Worm (Caenorhabditis elegans) whole organism, young adult: Measurements from ENCODE around the gene ubxn-4.
A peak's percentile ranks its signal among the peaks of the same experiment; 100 is the strongest.

Source experiments
- B0336.3 ChIP-seq: fragments of 200-800 bp; sonication (Bioruptor generic); IDR thresholded peaks from 2 replicates; pipeline ENCODE4 v1.3.6; 2022; ENCODE audit warnings: missing genetic modification characterization, missing compliant biosample characterization
- D2030.7 ChIP-seq: fragments of 200-800 bp; sonication (Bioruptor generic); IDR thresholded peaks from 2 replicates; pipeline ENCODE4 v1.3.6; 2022; ENCODE audit warnings: missing genetic modification reagents, missing genetic modification characterization, missing compliant biosample characterization
- F22D6.2 ChIP-seq: sonication (generic microtip); optimal IDR thresholded peaks from 2 replicates; lab custom pipeline; 2016; ENCODE audit warnings: mild to moderate bottlenecking, missing genetic modification characterization, missing compliant biosample characterization
- F33H1.4 ChIP-seq: fragments of 200-800 bp; sonication (Bioruptor generic); IDR thresholded peaks from 2 replicates; pipeline ENCODE4 v1.3.6; 2022; ENCODE audit warnings: missing genetic modification reagents, missing genetic modification characterization, missing compliant biosample characterization
- F49E8.2 ChIP-seq: sonication (generic microtip); optimal IDR thresholded peaks from 3 replicates; lab custom pipeline; 2017; ENCODE audit warnings: missing genetic modification characterization, mild to moderate bottlenecking, missing compliant biosample characterization, antibody characterized with exemption, moderate library complexity; ENCODE audit not compliant: insufficient read depth
- F55B11.4 ChIP-seq: sonication (generic microtip); optimal IDR thresholded peaks from 2 replicates; lab custom pipeline; 2016; ENCODE audit warnings: missing compliant biosample characterization, missing genetic modification characterization, borderline replicate concordance; ENCODE audit not compliant: insufficient read depth
- K11D2.4 ChIP-seq: fragments of 200-800 bp; sonication (Bioruptor generic); IDR thresholded peaks from 2 replicates; pipeline ENCODE4 v1.3.6; 2022; ENCODE audit warnings: missing genetic modification reagents, missing genetic modification characterization, missing compliant biosample characterization
- T26A5.8 ChIP-seq: sonication (generic microtip); optimal IDR thresholded peaks from 2 replicates; lab custom pipeline; 2016; ENCODE audit warnings: missing genetic modification characterization, missing compliant biosample characterization
- Y53F4B.3 ChIP-seq: fragments of 200-800 bp; sonication (Bioruptor generic); IDR thresholded peaks from 2 replicates; pipeline ENCODE4 v1.3.6; 2022; ENCODE audit warnings: missing genetic modification reagents, missing genetic modification characterization, missing compliant biosample characterization
- Y79H2A.3 ChIP-seq: fragments of 200-800 bp; sonication (Bioruptor generic); conservative IDR thresholded peaks from 2 replicates; pipeline ENCODE4 v1.3.6; 2022; ENCODE audit warnings: missing genetic modification reagents, missing genetic modification characterization, missing compliant biosample characterization
- akir-1 ChIP-seq: fragments of 200-800 bp; sonication (Bioruptor generic); optimal IDR thresholded peaks from 2 replicates; lab custom pipeline; 2018; ENCODE audit warnings: mild to moderate bottlenecking, missing genetic modification characterization, moderate library complexity, missing compliant biosample characterization
- aptf-2 ChIP-seq: fragments of 200-800 bp; sonication (Bioruptor generic); conservative IDR thresholded peaks from 2 replicates; pipeline ENCODE4 v1.3.6; 2022; ENCODE audit warnings: missing genetic modification reagents, missing genetic modification characterization, missing compliant biosample characterization
- ccch-3 ChIP-seq: fragments of 200-800 bp; sonication (Bioruptor generic); optimal IDR thresholded peaks from 2 replicates; lab custom pipeline; 2018; ENCODE audit warnings: mild to moderate bottlenecking, missing genetic modification characterization, missing compliant biosample characterization
- ceh-91 ChIP-seq: fragments of 200-800 bp; sonication (Bioruptor generic); IDR thresholded peaks from 2 replicates; pipeline ENCODE4 v1.3.6; 2022; ENCODE audit warnings: missing genetic modification reagents, missing genetic modification characterization, missing compliant biosample characterization
- chd-7 ChIP-seq: sonication (generic microtip); optimal IDR thresholded peaks from 2 replicates; lab custom pipeline; 2016; ENCODE audit warnings: mild to moderate bottlenecking, missing genetic modification characterization, moderate library complexity, missing compliant biosample characterization
- die-1 ChIP-seq: sonication (generic microtip); optimal IDR thresholded peaks from 2 replicates; lab custom pipeline; 2016; ENCODE audit warnings: missing genotype, mild to moderate bottlenecking, missing genetic modification characterization, missing compliant biosample characterization
- dpff-1 ChIP-seq: sonication (generic microtip); optimal IDR thresholded peaks from 2 replicates; lab custom pipeline; 2017; ENCODE audit warnings: mild to moderate bottlenecking, missing genetic modification characterization, missing compliant biosample characterization
- ekl-4 ChIP-seq: fragments of 200-800 bp; sonication (Bioruptor generic); IDR thresholded peaks from 2 replicates; pipeline ENCODE4 v1.3.6; 2022; ENCODE audit warnings: missing genetic modification reagents, missing genetic modification characterization, missing compliant biosample characterization
- hsf-1 ChIP-seq: fragments of 200-800 bp; sonication (Bioruptor generic); IDR thresholded peaks from 2 replicates; pipeline ENCODE4 v1.3.6; 2022; ENCODE audit warnings: missing genetic modification reagents, missing genetic modification characterization, missing compliant biosample characterization
- let-607 ChIP-seq, 2 experiments: fragments of 200-800 bp in 1 of 2; sonication (Bioruptor generic) in 1 of 2; sonication (generic microtip) in 1 of 2; optimal IDR thresholded peaks; 2 replicates each; lab custom pipeline; 2016 to 2018; ENCODE audit warnings: mild to moderate bottlenecking in 2 of 2, missing compliant biosample characterization in 2 of 2, missing genetic modification characterization in 2 of 2, moderate library complexity in 2 of 2, missing genotype in 1 of 2
- lin-54 ChIP-seq: fragments of 200-800 bp; sonication (Bioruptor generic); optimal IDR thresholded peaks from 2 replicates; lab custom pipeline; 2018; ENCODE audit warnings: mild to moderate bottlenecking, missing genetic modification characterization, missing compliant biosample characterization
- lir-1 ChIP-seq: fragments of 200-800 bp; sonication (Bioruptor generic); conservative IDR thresholded peaks from 2 replicates; pipeline ENCODE4 v1.3.6; 2022; ENCODE audit warnings: missing genetic modification reagents, missing genetic modification characterization, missing compliant biosample characterization
- lsl-1 ChIP-seq: fragments of 200-800 bp; sonication (Bioruptor generic); optimal IDR thresholded peaks from 2 replicates; lab custom pipeline; 2018; ENCODE audit warnings: mild to moderate bottlenecking, missing genetic modification characterization, moderate library complexity, missing compliant biosample characterization
- madf-10 ChIP-seq: sonication (generic microtip); optimal IDR thresholded peaks from 2 replicates; lab custom pipeline; 2016; ENCODE audit warnings: mild to moderate bottlenecking, missing genetic modification characterization, missing compliant biosample characterization
- madf-8 ChIP-seq: fragments of 200-800 bp; sonication (Bioruptor generic); conservative IDR thresholded peaks from 2 replicates; pipeline ENCODE4 v1.3.6; 2022; ENCODE audit warnings: missing genetic modification reagents, missing genetic modification characterization, missing compliant biosample characterization
- mcd-1 ChIP-seq: fragments of 200-800 bp; sonication (Bioruptor generic); IDR thresholded peaks from 2 replicates; pipeline ENCODE4 v1.3.6; 2022; ENCODE audit warnings: missing genetic modification reagents, missing genetic modification characterization, missing compliant biosample characterization
- nhr-80 ChIP-seq: sonication (generic microtip); optimal IDR thresholded peaks from 2 replicates; lab custom pipeline; 2016; ENCODE audit warnings: missing genetic modification characterization, missing compliant biosample characterization
- pbrm-1 ChIP-seq: fragments of 200-800 bp; sonication (Bioruptor generic); IDR thresholded peaks from 2 replicates; pipeline ENCODE4 v1.3.6; 2022; ENCODE audit warnings: missing genetic modification reagents, missing genetic modification characterization, missing compliant biosample characterization
- rcor-1 ChIP-seq: fragments of 200-800 bp; sonication (Bioruptor generic); IDR thresholded peaks from 2 replicates; pipeline ENCODE4 v1.3.6; 2022; ENCODE audit warnings: missing genetic modification reagents, missing genetic modification characterization, missing compliant biosample characterization
- repo-1 ChIP-seq: sonication (generic microtip); optimal IDR thresholded peaks from 2 replicates; lab custom pipeline; 2017; ENCODE audit warnings: mild to moderate bottlenecking, missing genetic modification characterization, missing compliant biosample characterization
- snpc-1.1 ChIP-seq: sonication (generic microtip); optimal IDR thresholded peaks from 2 replicates; lab custom pipeline; 2017; ENCODE audit warnings: missing genetic modification characterization, mild to moderate bottlenecking, missing compliant biosample characterization, antibody characterized with exemption, moderate library complexity, missing genotype, missing genetic modification reagents; ENCODE audit not compliant: insufficient read depth
- snpc-4 ChIP-seq, 5 experiments: fragments of 150-350 bp in 1 of 5; sonication (generic microtip) in 4 of 5; optimal IDR thresholded peaks; 2 replicates each; lab custom pipeline; 2014 to 2018; ENCODE audit warnings: missing genetic modification characterization in 5 of 5, missing biosample characterization in 3 of 5, antibody characterized with exemption in 2 of 5, mild to moderate bottlenecking in 2 of 5, missing compliant biosample characterization in 2 of 5, missing genotype in 2 of 5, moderate library complexity in 2 of 5, missing genetic modification reagents in 1 of 5
- sptf-2 ChIP-seq: fragments of 200-800 bp; sonication (Bioruptor generic); optimal IDR thresholded peaks from 2 replicates; lab custom pipeline; 2018; ENCODE audit warnings: mild to moderate bottlenecking, missing genetic modification characterization, missing compliant biosample characterization
- tlf-1 ChIP-seq: fragments of 200-800 bp; sonication (Bioruptor generic); optimal IDR thresholded peaks from 2 replicates; lab custom pipeline; 2018; ENCODE audit warnings: mild to moderate bottlenecking, missing genetic modification characterization, missing compliant biosample characterization
- unc-62 ChIP-seq: fragments of 150-350 bp; optimal IDR thresholded peaks from 2 replicates; lab custom pipeline; 2014; ENCODE audit warnings: missing biosample characterization, missing genetic modification reagents, missing genetic modification characterization
- zim-3 ChIP-seq: sonication (generic microtip); optimal IDR thresholded peaks from 2 replicates; lab custom pipeline; 2017; ENCODE audit warnings: mild to moderate bottlenecking, missing genetic modification characterization, moderate library complexity, missing compliant biosample characterization
- ztf-28 ChIP-seq: fragments of 200-800 bp; sonication (Bioruptor generic); IDR thresholded peaks from 2 replicates; pipeline ENCODE4 v1.3.6; 2022; ENCODE audit warnings: missing genetic modification reagents, missing genetic modification characterization, missing compliant biosample characterization
- ztf-3 ChIP-seq: fragments of 200-800 bp; sonication (Bioruptor generic); optimal IDR thresholded peaks from 2 replicates; lab custom pipeline; 2018; ENCODE audit warnings: mild to moderate bottlenecking, missing genetic modification characterization, missing compliant biosample characterization

The ubxn-4 gene

DNA sequence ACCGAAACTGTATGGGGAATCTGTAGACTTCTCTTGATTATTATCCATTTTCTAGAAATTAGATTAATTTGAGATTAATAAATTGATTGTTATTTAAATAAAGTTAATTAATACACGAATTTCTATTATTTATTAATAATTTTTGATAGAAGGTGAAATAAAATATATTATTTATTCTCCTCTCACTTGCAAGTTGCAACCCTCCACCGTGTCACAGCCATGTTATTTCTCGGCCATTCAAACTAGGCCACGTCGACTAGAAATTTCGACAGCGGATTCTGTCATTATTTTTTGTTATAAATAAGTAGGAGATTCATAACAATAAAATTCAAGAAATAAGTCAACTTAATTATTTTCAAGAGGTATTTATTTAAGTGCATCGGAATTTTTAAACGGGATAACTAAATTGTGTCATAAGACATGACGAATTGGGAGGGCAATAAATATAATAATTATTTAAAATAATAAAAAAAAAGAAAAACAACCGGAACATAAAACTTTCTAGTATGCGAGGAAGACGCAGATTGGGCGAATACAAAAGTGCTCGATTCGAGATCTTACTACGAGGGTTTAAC, 38.3 kb upstream of the ubxn-4 start, which contains the start of gene ufbp-1 (continued):
- no peak for TF ChIP-seq die-1 (tag; lab: Kevin White, UChicago)
- peak; percentile 57 for TF ChIP-seq ztf-3 (GFP tag; lab: Kevin White, UChicago)
- peak; percentile 94 for TF ChIP-seq tlf-1 (GFP tag; lab: Kevin White, UChicago)
- no peak for TF ChIP-seq F22D6.2
- TF ChIP-seq let-607 (tag; optimal IDR thresholded peaks at IDR 0.05; lab: Kevin White, UChicago): peak; percentile 91 to 94
- TF ChIP-seq unc-62 (GFP tag; lab: Kevin White, UChicago): no peak
- TF ChIP-seq F49E8.2 (tag; lab: Kevin White, UChicago): no peak
- peak; percentile 85 for TF ChIP-seq pbrm-1 (GFP tag; lab: Robert Waterston, UW)
- TF ChIP-seq, all 124 proteins: peak for 68

DNA sequence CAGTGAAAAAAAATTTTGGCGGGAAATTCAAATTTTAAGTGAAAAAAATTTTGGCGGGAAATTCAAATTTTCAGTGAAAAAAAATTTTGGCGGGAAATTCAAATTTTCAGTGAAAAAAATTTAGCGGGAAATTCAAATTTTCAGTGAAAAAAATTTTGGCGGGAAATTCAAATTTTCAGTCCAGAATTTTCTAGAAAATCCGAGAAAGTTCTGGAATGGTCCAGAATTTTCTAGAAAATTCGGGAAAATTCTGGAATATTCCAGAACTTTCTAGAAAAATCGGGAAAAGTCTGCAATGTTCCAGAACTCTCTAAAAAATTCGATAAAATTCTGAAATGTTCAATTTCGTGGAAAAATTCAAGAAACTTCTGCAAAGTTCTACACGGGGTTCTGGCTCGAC, 37.1 kb upstream of the ubxn-4 start:
- peak; percentile 90 for TF ChIP-seq hsf-1

DNA sequence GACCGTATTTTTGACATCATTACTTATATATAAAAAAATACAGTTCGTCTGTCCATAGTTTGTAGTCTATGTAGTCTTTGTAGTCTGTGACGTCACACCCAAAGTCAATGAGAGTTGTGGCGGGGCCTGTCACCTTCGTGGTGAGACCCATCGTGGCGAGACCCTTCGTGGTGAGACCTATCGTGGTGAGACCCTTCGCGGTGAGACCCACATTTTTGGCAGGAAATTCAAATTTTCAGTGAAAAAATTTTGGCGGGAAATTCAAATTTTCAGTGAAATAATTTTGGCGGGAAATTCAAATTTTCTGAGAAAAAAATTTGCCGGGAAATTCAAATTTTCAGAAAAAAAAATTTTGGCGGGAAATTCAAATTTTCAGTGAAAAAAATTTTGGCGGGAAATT, 35.9 kb upstream of the ubxn-4 start:
- TF ChIP-seq D2030.7 (GFP tag; lab: Robert Waterston, UW) (peak; percentile 32; the same call in 1 of the 2 replicates), ceh-91 (GFP tag; lab: Robert Waterston, UW) (0 out of 2 replicates have a peak, but pooled peaks have one; percentile 28), lin-54 (peak; percentile 15), F33H1.4 (GFP tag; lab: Robert Waterston, UW) (peak; percentile 79), mcd-1 (peak; percentile 44; the same call in 1 of the 2 replicates)

DNA sequence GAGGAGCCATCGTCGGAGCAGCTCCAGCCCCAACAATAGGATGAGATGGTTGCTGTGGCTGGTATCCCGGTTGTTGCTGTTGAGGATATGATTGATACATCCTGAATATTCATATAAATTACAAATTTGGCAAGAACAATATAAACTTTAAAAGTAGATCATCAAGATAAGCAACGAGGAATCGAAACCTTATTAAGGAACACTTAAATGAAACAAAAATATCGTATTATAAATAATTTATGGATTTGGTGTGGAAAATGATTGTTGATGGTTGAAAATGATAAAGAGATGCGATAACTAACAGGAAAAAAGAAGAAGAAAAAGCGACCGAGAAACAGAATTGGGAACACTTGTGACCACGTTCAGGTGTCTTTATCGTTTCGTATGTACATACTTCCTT, 34.0 kb upstream of the ubxn-4 start, which contains the start of gene pqn-96:
TSS of gene pqn-96 (minus strand) at position 101 of the 400 bp plus-strand sequence.
- TF ChIP-seq pbrm-1 (GFP tag; lab: Robert Waterston, UW) (no peak), nhr-80 (tag; lab: Kevin White, UChicago) (no peak), repo-1 (tag; lab: Kevin White, UChicago) (no peak), ztf-3 (GFP tag; lab: Kevin White, UChicago) (no peak), dpff-1 (tag; lab: Kevin White, UChicago) (no peak), lin-54 (no peak), chd-7 (tag; lab: Kevin White, UChicago) (no peak), madf-8 (GFP tag; lab: Robert Waterston, UW) (no peak), lsl-1 (GFP tag; lab: Kevin White, UChicago) (no peak), zim-3 (no peak), sptf-2 (no peak), D2030.7 (GFP tag; lab: Robert Waterston, UW) (no peak), ccch-3 (GFP tag; lab: Kevin White, UChicago) (no peak), madf-10 (tag; lab: Kevin White, UChicago) (no peak), aptf-2 (no peak), ztf-28 (GFP tag; lab: Robert Waterston, UW) (no peak)

DNA sequence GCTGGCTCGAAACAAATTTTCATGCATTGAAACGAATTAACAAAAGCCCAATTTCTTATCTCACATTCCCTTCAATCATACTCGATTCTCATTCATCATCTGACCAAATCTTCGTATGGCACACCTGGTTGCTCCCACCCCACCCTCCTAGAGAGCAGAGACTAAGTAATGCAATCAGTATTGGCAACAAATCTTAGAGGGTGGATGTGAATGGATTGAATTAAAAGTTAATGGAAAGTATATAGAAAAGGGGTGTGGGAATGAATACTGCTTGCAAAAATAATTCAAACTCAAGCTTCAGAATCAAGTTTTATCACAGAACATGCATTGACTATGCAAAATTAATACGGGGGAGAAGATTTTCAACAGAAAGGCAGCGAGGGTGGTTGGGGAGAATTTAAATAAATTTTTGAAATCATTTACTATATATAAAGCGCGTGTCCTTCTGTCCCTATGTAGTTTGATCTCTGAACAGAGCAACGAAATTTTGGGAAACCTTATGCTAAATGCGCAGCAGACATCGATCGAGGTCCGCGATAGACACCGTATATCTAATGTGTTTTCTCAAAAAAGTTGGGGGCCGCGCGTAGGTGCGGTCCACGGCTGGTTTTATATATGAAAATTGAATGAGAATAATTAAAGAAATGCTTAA, 32.5 kb upstream of the ubxn-4 start:
- no peak for TF ChIP-seq F55B11.4 (tag; lab: Kevin White, UChicago)
- no peak for TF ChIP-seq Y79H2A.3
- TF ChIP-seq snpc-4 (GFP tag; optimal IDR thresholded peaks at IDR 0.05; lab: Kevin White, UChicago): peak; percentile 33
- TF ChIP-seq snpc-4 (tag; optimal IDR thresholded peaks at IDR 0.05; lab: Kevin White, UChicago): peak in 2 of 4 experiments; percentile 61 to 81
- TF ChIP-seq madf-10 (tag; lab: Kevin White, UChicago): no peak
- no peak for TF ChIP-seq mcd-1
- TF ChIP-seq B0336.3: 0 out of 2 replicates have a peak, but pooled peaks have one; percentile 11
- TF ChIP-seq snpc-1.1: peak; percentile 30
- TF ChIP-seq Y53F4B.3 (GFP tag; lab: Robert Waterston, UW): no peak
- TF ChIP-seq akir-1 (GFP tag; lab: Kevin White, UChicago): no peak
- TF ChIP-seq chd-7 (tag; lab: Kevin White, UChicago): no peak
- TF ChIP-seq T26A5.8: no peak
- TF ChIP-seq K11D2.4: no peak
- no peak for TF ChIP-seq lir-1 (GFP tag; lab: Robert Waterston, UW)
- TF ChIP-seq dpff-1 (tag; lab: Kevin White, UChicago): no peak
- no peak for TF ChIP-seq lin-54
- TF ChIP-seq rcor-1: no peak
- TF ChIP-seq ekl-4: no peak
